Fruit fly (Drosophila melanogaster): ENCODE results near the gene Anp.

- no peak for TF ChIP-seq CTCF (optimal IDR thresholded peaks at IDR 0.05)
- TF ChIP-seq CG8478 (optimal IDR thresholded peaks at IDR 0.05): no peak
These were observed 46.5 kb upstream of the Anp start for dm6 chr3R:30163228-30163627.
